Fruit fly (Drosophila melanogaster) whole organism, wandering third instar larva: ENCODE measurements around the gene CG8036.

ENCODE experiments used
- Abd-B ChIP-seq: fragments of >200 bp; optimal IDR thresholded peaks from 2 replicates; lab custom pipeline; 2017; ENCODE audit warnings: missing biosample characterization, missing genetic modification characterization
- Hr83 ChIP-seq: fragments of 200-300 bp; sonication (Bioruptor generic); optimal IDR thresholded peaks from 2 replicates; lab custom pipeline; 2016; ENCODE audit warnings: missing biosample characterization, mild to moderate bottlenecking, missing genetic modification characterization, moderate library complexity; ENCODE audit not compliant: poor library complexity, severe bottlenecking
- h ChIP-seq: fragments of 200-800 bp; sonication (Bioruptor generic); optimal IDR thresholded peaks from 3 replicates; lab custom pipeline; 2016; ENCODE audit warnings: missing biosample characterization, mild to moderate bottlenecking, missing genetic modification characterization
- lola ChIP-seq: fragments of >200 bp; optimal IDR thresholded peaks from 2 replicates; lab custom pipeline; 2017; ENCODE audit warnings: missing biosample characterization, missing genetic modification characterization
- rgr ChIP-seq: fragments of 200-800 bp; sonication (Bioruptor generic); optimal IDR thresholded peaks from 3 replicates; lab custom pipeline; 2016; ENCODE audit warnings: missing biosample characterization, mild to moderate bottlenecking, missing genetic modification characterization
- sv ChIP-seq: fragments of 200-800 bp; sonication (Bioruptor generic); optimal IDR thresholded peaks from 3 replicates; lab custom pipeline; 2016; ENCODE audit warnings: missing biosample characterization, missing genetic modification characterization

dm6 chr3R:8673803-8674234 lies 6.2 kb downstream of the CG8036 start, which contains the start of gene mRpL19:
- TF ChIP-seq Abd-B (GFP tag; lab: Kevin White, UChicago) (no peak), Hr83 (GFP tag; lab: Kevin White, UChicago) (no peak), lola (GFP tag; lab: Kevin White, UChicago) (no peak), sv (GFP tag; lab: Kevin White, UChicago) (no peak), rgr (GFP tag; lab: Kevin White, UChicago) (no peak), h (peak; percentile 22)
